Worm (Caenorhabditis elegans): Measurements from ENCODE around the gene C56E10.3.

C56E10.3 gene

DNA sequence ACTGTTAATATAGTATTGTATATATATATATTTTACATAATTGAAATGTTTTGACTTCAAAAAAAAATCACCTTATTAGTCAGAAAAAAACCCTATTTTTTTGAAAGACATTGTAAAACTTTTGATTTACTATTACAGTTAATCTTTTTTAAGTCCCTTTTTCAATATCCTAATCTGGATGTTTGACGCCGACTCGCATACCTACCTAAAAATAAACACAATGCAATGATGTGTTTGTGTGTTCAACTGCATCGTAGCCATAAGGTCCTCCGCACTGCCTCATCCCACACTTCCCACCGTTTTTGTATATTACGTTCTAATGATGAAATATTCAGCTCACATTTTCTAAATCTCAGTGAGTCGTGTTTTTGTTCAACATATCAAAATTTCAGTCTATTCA lies 47.9 kb downstream of the C56E10.3 start, which contains the start of gene F38B6.3:
Gene F38B6.3, plus strand, starts transcription at position 301 of the 400 bp plus-strand sequence.
- no peak for TF ChIP-seq aly-1 (tag; optimal IDR thresholded peaks at IDR 0.05)
- TF ChIP-seq ets-7 (tag; optimal IDR thresholded peaks at IDR 0.05) = no peak
- TF ChIP-seq ceh-13 (GFP tag; optimal IDR thresholded peaks at IDR 0.05) = no peak
- no peak for TF ChIP-seq B0310.2 (tag; optimal IDR thresholded peaks at IDR 0.05)
- TF ChIP-seq pes-1 (GFP tag; IDR thresholded peaks at IDR 0.05) = no peak
- no peak for TF ChIP-seq sea-1 (GFP tag; conservative IDR thresholded peaks at IDR 0.05)
- TF ChIP-seq tbx-11 (GFP tag; IDR thresholded peaks at IDR 0.05) = no peak
- no peak for TF ChIP-seq hnd-1 (tag; optimal IDR thresholded peaks at IDR 0.05)
- TF ChIP-seq tbx-37 (GFP tag; conservative IDR thresholded peaks at IDR 0.05) = no peak
- TF ChIP-seq F13C5.2 (tag; optimal IDR thresholded peaks at IDR 0.05) = no peak
- no peak for TF ChIP-seq ama-1 (optimal IDR thresholded peaks at IDR 0.05)
- no peak for TF ChIP-seq hmg-4 (GFP tag; optimal IDR thresholded peaks at IDR 0.05)
- no peak for TF ChIP-seq ceh-36 (tag; optimal IDR thresholded peaks at IDR 0.05)
- no peak for TF ChIP-seq hmbx-1 (tag; optimal IDR thresholded peaks at IDR 0.05)
- no peak for TF ChIP-seq tra-4 (tag; optimal IDR thresholded peaks at IDR 0.05)
- no peak for TF ChIP-seq flt-1 (GFP tag; IDR thresholded peaks at IDR 0.05)

DNA sequence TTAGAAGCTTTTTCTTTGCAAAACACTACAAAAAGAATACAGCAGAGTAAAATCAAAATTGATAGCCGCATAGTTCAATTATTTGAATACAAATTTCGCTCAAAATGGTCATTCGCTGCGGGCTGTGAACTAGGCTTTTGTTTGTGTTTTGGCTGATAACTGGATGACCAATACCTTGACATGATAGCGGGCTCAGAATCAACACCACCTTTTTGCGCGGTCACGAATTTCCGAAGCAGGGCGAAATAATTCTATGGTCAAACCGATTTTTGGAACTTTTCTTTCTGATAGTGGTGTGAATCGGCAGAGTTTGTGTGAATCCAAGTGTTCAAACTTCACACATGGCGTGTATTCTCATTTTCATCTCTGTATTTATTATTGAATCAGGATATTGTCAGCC lies 52.8 kb downstream of the C56E10.3 start, which contains the start of the genes F38B6.7 and F38B6.2:
Gene F38B6.7, minus strand, starts transcription at position 101 of the 400 bp plus-strand sequence.
Gene F38B6.2, plus strand, starts transcription at position 267 of the 400 bp plus-strand sequence.
- TF ChIP-seq hmbx-1 (tag; optimal IDR thresholded peaks at IDR 0.05) = no peak
- TF ChIP-seq tra-4 (tag; optimal IDR thresholded peaks at IDR 0.05) = no peak
- TF ChIP-seq tbx-11 (GFP tag; IDR thresholded peaks at IDR 0.05) = no peak
- TF ChIP-seq hmg-4 (GFP tag; optimal IDR thresholded peaks at IDR 0.05) = no peak
- no peak for TF ChIP-seq ceh-36 (tag; optimal IDR thresholded peaks at IDR 0.05)
- TF ChIP-seq sea-1 (GFP tag; conservative IDR thresholded peaks at IDR 0.05) = no peak
- no peak for TF ChIP-seq ets-7 (tag; optimal IDR thresholded peaks at IDR 0.05)
- no peak for TF ChIP-seq ama-1 (optimal IDR thresholded peaks at IDR 0.05)
- no peak for TF ChIP-seq ceh-13 (GFP tag; optimal IDR thresholded peaks at IDR 0.05)
- no peak for TF ChIP-seq scrt-1 (GFP tag; IDR thresholded peaks at IDR 0.05)
- no peak for TF ChIP-seq pes-1 (GFP tag; IDR thresholded peaks at IDR 0.05)
- TF ChIP-seq F13C5.2 (tag; optimal IDR thresholded peaks at IDR 0.05) = no peak
- no peak for TF ChIP-seq tbx-37 (GFP tag; conservative IDR thresholded peaks at IDR 0.05)
- TF ChIP-seq aly-1 (tag; optimal IDR thresholded peaks at IDR 0.05) = no peak
- no peak for TF ChIP-seq flt-1 (GFP tag; IDR thresholded peaks at IDR 0.05)
